Fruit fly (Drosophila melanogaster) Kc167 (cell line): ENCODE data around the gene CG33969.

ENCODE experiments used
- Myc ChIP-seq: fragments of >200 bp; optimal IDR thresholded peaks from 2 replicates; lab custom pipeline; 2017; ENCODE audit warnings: missing external identifiers
- Sin3A ChIP-seq: fragments of >200 bp; optimal IDR thresholded peaks from 2 replicates; lab custom pipeline; 2018; ENCODE audit warnings: missing external identifiers
- h ChIP-seq: fragments of >200 bp; optimal IDR thresholded peaks from 3 replicates; lab custom pipeline; 2018; ENCODE audit warnings: missing external identifiers
- insv ChIP-seq: fragments of >200 bp; optimal IDR thresholded peaks from 3 replicates; lab custom pipeline; 2018; ENCODE audit warnings: missing external identifiers
- psq ChIP-seq: fragments of >200 bp; optimal IDR thresholded peaks from 2 replicates; lab custom pipeline; 2017; ENCODE audit warnings: missing external identifiers
- ttk ChIP-seq: sonication (Bioruptor generic); optimal IDR thresholded peaks from 2 replicates; lab custom pipeline; 2017; ENCODE audit warnings: missing external identifiers

The CG33969 gene

dm6 chr3L:20399550-20400109 is 6.3 kb upstream of the CG33969 start:
- TF ChIP-seq Myc (lab: Kevin White, UChicago) (no peak), insv (lab: Kevin White, UChicago) (no peak), ttk (lab: Kevin White, UChicago) (no peak)

dm6 chr3L:20398243-20399222 is 5.2 kb upstream of the CG33969 start:
- TF ChIP-seq Sin3A (lab: Kevin White, UChicago) (no peak), psq (lab: Kevin White, UChicago) (no peak), insv (lab: Kevin White, UChicago) (no peak), ttk (lab: Kevin White, UChicago) (no peak), Myc (lab: Kevin White, UChicago) (no peak)

dm6 chr3L:20397770-20398169 is 4.4 kb upstream of the CG33969 start:
- TF ChIP-seq ttk (lab: Kevin White, UChicago), result no peak
- TF ChIP-seq Sin3A (lab: Kevin White, UChicago), result no peak
- TF ChIP-seq Myc (lab: Kevin White, UChicago), result no peak
- TF ChIP-seq insv (lab: Kevin White, UChicago), result no peak
- no peak for TF ChIP-seq h (lab: Kevin White, UChicago)
- no peak for TF ChIP-seq psq (lab: Kevin White, UChicago)

dm6 chr3L:20396047-20396446 is 2.7 kb upstream of the CG33969 start:
- TF ChIP-seq insv (lab: Kevin White, UChicago) (no peak), Myc (lab: Kevin White, UChicago) (no peak), ttk (lab: Kevin White, UChicago) (no peak), psq (lab: Kevin White, UChicago) (no peak), h (lab: Kevin White, UChicago) (no peak), Sin3A (lab: Kevin White, UChicago) (no peak)

- TF ChIP-seq h (lab: Kevin White, UChicago) (no peak), ttk (lab: Kevin White, UChicago) (no peak), Sin3A (lab: Kevin White, UChicago) (no peak), psq (lab: Kevin White, UChicago) (no peak), Myc (lab: Kevin White, UChicago) (no peak), insv (lab: Kevin White, UChicago) (no peak)
Measured at dm6 chr3L:20395257-20395909, 2.0 kb upstream of the CG33969 start.

- TF ChIP-seq ttk (lab: Kevin White, UChicago) (no peak), psq (lab: Kevin White, UChicago) (no peak), h (lab: Kevin White, UChicago) (no peak), insv (lab: Kevin White, UChicago) (no peak), Myc (lab: Kevin White, UChicago) (no peak), Sin3A (lab: Kevin White, UChicago) (no peak)
Measured at dm6 chr3L:20388983-20389382, 4.4 kb downstream of the CG33969 start.

dm6 chr3L:20387843-20388163 is 5.5 kb downstream of the CG33969 start:
- TF ChIP-seq insv (lab: Kevin White, UChicago), result no peak
- no peak for TF ChIP-seq Myc (lab: Kevin White, UChicago)
- TF ChIP-seq Sin3A (lab: Kevin White, UChicago), result no peak

- no peak for TF ChIP-seq psq (lab: Kevin White, UChicago)
- no peak for TF ChIP-seq h (lab: Kevin White, UChicago)
- no peak for TF ChIP-seq ttk (lab: Kevin White, UChicago)
- no peak for TF ChIP-seq Myc (lab: Kevin White, UChicago)
- TF ChIP-seq Sin3A (lab: Kevin White, UChicago), result no peak
- TF ChIP-seq insv (lab: Kevin White, UChicago), result no peak
Measured at dm6 chr3L:20387038-20387842, 6.1 kb downstream of the CG33969 start.

- TF ChIP-seq h (lab: Kevin White, UChicago) (no peak), Sin3A (lab: Kevin White, UChicago) (no peak), insv (lab: Kevin White, UChicago) (no peak), psq (lab: Kevin White, UChicago) (no peak), ttk (lab: Kevin White, UChicago) (no peak), Myc (lab: Kevin White, UChicago) (no peak)
Measured at dm6 chr3L:20385969-20386370, 7.4 kb downstream of the CG33969 start.

dm6 chr3L:20385408-20385807 is 7.9 kb downstream of the CG33969 start:
- TF ChIP-seq Sin3A (lab: Kevin White, UChicago), result no peak
- no peak for TF ChIP-seq insv (lab: Kevin White, UChicago)
- no peak for TF ChIP-seq Myc (lab: Kevin White, UChicago)
- TF ChIP-seq ttk (lab: Kevin White, UChicago), result no peak
- no peak for TF ChIP-seq psq (lab: Kevin White, UChicago)
- no peak for TF ChIP-seq h (lab: Kevin White, UChicago)
